Fruit fly (Drosophila melanogaster) whole organism, wandering third instar larva: ENCODE measurements around the gene CG5860.

ENCODE experiments used
- Dfd ChIP-seq: fragments of >200 bp; optimal IDR thresholded peaks from 2 replicates; lab custom pipeline; 2017; ENCODE audit warnings: missing biosample characterization, missing genetic modification characterization
- Hnf4 ChIP-seq: fragments of 200-800 bp; sonication (Bioruptor generic); optimal IDR thresholded peaks from 2 replicates; lab custom pipeline; 2016; ENCODE audit warnings: missing biosample characterization, mild to moderate bottlenecking, missing genetic modification characterization
- Hr83 ChIP-seq: fragments of 200-300 bp; sonication (Bioruptor generic); optimal IDR thresholded peaks from 2 replicates; lab custom pipeline; 2016; ENCODE audit warnings: missing biosample characterization, mild to moderate bottlenecking, missing genetic modification characterization, moderate library complexity; ENCODE audit not compliant: poor library complexity, severe bottlenecking
- Myc ChIP-seq: fragments of >200 bp; optimal IDR thresholded peaks from 2 replicates; lab custom pipeline; 2017
- dl ChIP-seq, 2 experiments: fragments of 175-275, 200-275 bp in 1 of 2; fragments of 200-275 bp in 1 of 2; sonication (Bioruptor generic); optimal IDR thresholded peaks; lab custom pipeline; 2018; ENCODE audit warnings: mild to moderate bottlenecking in 2 of 2, missing biosample characterization in 2 of 2, missing genetic modification characterization in 2 of 2, moderate library complexity in 2 of 2; ENCODE audit not compliant: partially characterized antibody in 2 of 2, insufficient read depth in 1 of 2
- ey ChIP-seq: fragments of 200-800 bp; sonication (Bioruptor generic); optimal IDR thresholded peaks from 2 replicates; lab custom pipeline; 2016; ENCODE audit warnings: missing biosample characterization, missing genetic modification characterization
- fru ChIP-seq: fragments of 200-800 bp; sonication (Bioruptor generic); optimal IDR thresholded peaks from 3 replicates; lab custom pipeline; 2016; ENCODE audit warnings: missing biosample characterization, mild to moderate bottlenecking, missing genetic modification characterization
- h ChIP-seq: fragments of 200-800 bp; sonication (Bioruptor generic); optimal IDR thresholded peaks from 3 replicates; lab custom pipeline; 2016; ENCODE audit warnings: missing biosample characterization, mild to moderate bottlenecking, missing genetic modification characterization
- jim ChIP-seq: fragments of 175-275, 200-325 bp; sonication (Bioruptor generic); optimal IDR thresholded peaks from 2 replicates; lab custom pipeline; 2016; ENCODE audit warnings: missing biosample characterization, mild to moderate bottlenecking, missing genetic modification characterization
- pan ChIP-seq: fragments of >200 bp; optimal IDR thresholded peaks from 2 replicates; lab custom pipeline; 2017
- psq ChIP-seq: fragments of 200-800 bp; sonication (Bioruptor generic); optimal IDR thresholded peaks from 3 replicates; lab custom pipeline; 2017; ENCODE audit warnings: missing biosample characterization, mild to moderate bottlenecking, missing genetic modification characterization, moderate library complexity
- sv ChIP-seq: fragments of 200-800 bp; sonication (Bioruptor generic); optimal IDR thresholded peaks from 3 replicates; lab custom pipeline; 2016; ENCODE audit warnings: missing biosample characterization, missing genetic modification characterization
- tai ChIP-seq: sonication (Bioruptor generic); optimal IDR thresholded peaks from 2 replicates; lab custom pipeline; 2016; ENCODE audit warnings: missing biosample characterization, missing genetic modification characterization

DNA sequence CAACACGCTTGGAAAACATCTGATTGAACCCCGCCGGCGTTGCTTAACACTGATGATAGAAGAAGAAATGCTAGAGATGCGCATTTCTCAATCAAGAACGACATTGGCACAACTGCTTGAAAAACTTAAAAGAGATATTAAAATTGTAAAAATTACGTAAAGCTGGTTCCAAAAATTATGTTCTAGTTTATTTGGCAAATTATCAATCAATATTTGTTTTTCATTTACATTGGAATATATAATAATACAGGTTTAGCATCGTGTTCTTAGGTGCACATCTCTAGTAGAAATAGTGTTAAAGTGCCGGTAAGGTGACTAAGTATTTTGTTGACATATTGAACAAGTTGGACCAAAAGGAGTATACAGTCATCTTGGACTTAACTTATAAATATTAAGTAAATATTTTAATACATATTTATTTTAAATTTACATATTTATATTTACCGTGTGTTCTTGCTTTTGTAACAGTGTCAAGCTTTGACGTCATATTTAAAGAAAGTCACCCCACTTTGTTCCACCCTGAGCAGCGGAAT lies 18.0 kb upstream of the CG5860 start, which contains the start of the genes Brf and sds22:
- TF ChIP-seq psq (GFP tag; lab: Kevin White, UChicago) = peak; percentile 94
- TF ChIP-seq ey = peak; percentile 96
- peak; percentile 97 for TF ChIP-seq Hnf4 (GFP tag; lab: Kevin White, UChicago)
- no peak for TF ChIP-seq dl (GFP tag; optimal IDR thresholded peaks at IDR 0.05; lab: Kevin White, UChicago; ENCODE audit: insufficient read depth in 1 of 2, partially characterized antibody in 2 of 2)
- peak; percentile 97 for TF ChIP-seq h (GFP tag; lab: Kevin White, UChicago)
- peak; percentile 97 for TF ChIP-seq tai (GFP tag; lab: Kevin White, UChicago)
- TF ChIP-seq Myc = peak; percentile 47
- TF ChIP-seq Hr83 = peak; percentile 60
- TF ChIP-seq Dfd (GFP tag; lab: Kevin White, UChicago) = peak; percentile 79
- peak; percentile 97 for TF ChIP-seq sv (GFP tag; lab: Kevin White, UChicago)
- TF ChIP-seq fru (GFP tag; lab: Kevin White, UChicago) = peak; percentile 95
- peak; percentile 8 for TF ChIP-seq jim
- TF ChIP-seq pan (lab: Kevin White, UChicago) = no peak
